Fruit fly (Drosophila melanogaster) whole organism, adult: ENCODE measurements around the gene CG10317.
A peak's percentile ranks its signal among the peaks of the same experiment; 100 is the strongest.

Experiments used
- CG12768 ChIP-seq: fragments of 200-800 bp; sonication (Bioruptor generic); optimal IDR thresholded peaks from 2 replicates; lab custom pipeline; 2017; ENCODE audit warnings: missing biosample characterization, missing genetic modification characterization, mild to moderate bottlenecking, moderate library complexity, missing genetic modification reagents
- CG33017 ChIP-seq: fragments of 200-800 bp; sonication (Bioruptor generic); optimal IDR thresholded peaks from 2 replicates; lab custom pipeline; 2018; ENCODE audit warnings: missing biosample characterization, mild to moderate bottlenecking, missing genetic modification characterization, moderate library complexity
- CG7045 ChIP-seq: fragments of 200-800 bp; sonication (Bioruptor generic); optimal IDR thresholded peaks from 2 replicates; lab custom pipeline; 2017; ENCODE audit warnings: missing biosample characterization, mild to moderate bottlenecking, missing genetic modification characterization
- Crg-1 ChIP-seq: fragments of 200-800 bp; sonication (Bioruptor generic); optimal IDR thresholded peaks from 2 replicates; lab custom pipeline; 2016; ENCODE audit warnings: missing biosample characterization, missing genetic modification characterization
- Mnt ChIP-seq: fragments of 200-800 bp; sonication (Bioruptor generic); optimal IDR thresholded peaks from 2 replicates; lab custom pipeline; 2016; ENCODE audit warnings: missing biosample characterization, mild to moderate bottlenecking, missing genetic modification characterization
- bab1 ChIP-seq: fragments of 200-800 bp; sonication (Bioruptor generic); optimal IDR thresholded peaks from 3 replicates; lab custom pipeline; 2019; ENCODE audit warnings: missing biosample characterization, mild to moderate bottlenecking, missing genetic modification characterization, moderate library complexity
- cic ChIP-seq: fragments of 200-800 bp; sonication (Bioruptor generic); optimal IDR thresholded peaks from 2 replicates; lab custom pipeline; 2017; ENCODE audit warnings: missing biosample characterization, mild to moderate bottlenecking, missing genetic modification characterization, moderate library complexity
- cnc ChIP-seq, 2 experiments: fragments of >200 bp; optimal IDR thresholded peaks; 2 replicates each; lab custom pipeline; 2017
- kay ChIP-seq: fragments of 200-800 bp; sonication (Bioruptor generic); peaks from one replicate; lab custom pipeline; 2016; ENCODE audit warnings: missing biosample characterization, missing genetic modification characterization, borderline replicate concordance
- ovo ChIP-seq: fragments of 200-800 bp; sonication (Bioruptor generic); optimal IDR thresholded peaks from 2 replicates; lab custom pipeline; 2016; ENCODE audit warnings: missing biosample characterization, missing genetic modification characterization
- pad ChIP-seq: fragments of 200-800 bp; sonication (Bioruptor generic); optimal IDR thresholded peaks from 3 replicates; lab custom pipeline; 2017; ENCODE audit warnings: missing biosample characterization, missing genetic modification characterization, mild to moderate bottlenecking, moderate library complexity, missing genetic modification reagents

dm6 chr3R:16353671-16354070 lies 16.7 kb downstream of the CG10317 start:
- no peak for TF ChIP-seq Crg-1 (GFP tag; lab: Kevin White, UChicago)
- no peak for TF ChIP-seq CG7045 (GFP tag; lab: Kevin White, UChicago)
- no peak for TF ChIP-seq ovo
- no peak for TF ChIP-seq bab1 (GFP tag; lab: Kevin White, UChicago)
- no peak for TF ChIP-seq cic (GFP tag; lab: Kevin White, UChicago)
- TF ChIP-seq CG12768 (GFP tag; lab: Kevin White, UChicago): no peak
- TF ChIP-seq CG33017 (tag; lab: Kevin White, UChicago): no peak
- TF ChIP-seq cnc (optimal IDR thresholded peaks at IDR 0.05; lab: Kevin White, UChicago): peak in 1 of 2 experiments; percentile 9
- TF ChIP-seq pad: no peak
- no peak for TF ChIP-seq Mnt (GFP tag; lab: Kevin White, UChicago)
- TF ChIP-seq kay: no peak
